Worm (Caenorhabditis elegans): Measurements from ENCODE around the gene trm-1.

ce11 chrV:14166630-14167029, 18.8 kb downstream of the trm-1 start, which contains the start of gene cest-1.1:
- TF ChIP-seq flt-1 (GFP tag; IDR thresholded peaks at IDR 0.05) (no peak), ztf-29 (GFP tag; IDR thresholded peaks at IDR 0.05) (no peak), med-1 (GFP tag; optimal IDR thresholded peaks at IDR 0.05; ENCODE audit: insufficient read depth) (no peak)
